Fruit fly (Drosophila melanogaster): ENCODE results near the gene CG34428.
A peak's percentile ranks its signal among the peaks of the same experiment; 100 is the strongest.

CG34428 gene

DNA sequence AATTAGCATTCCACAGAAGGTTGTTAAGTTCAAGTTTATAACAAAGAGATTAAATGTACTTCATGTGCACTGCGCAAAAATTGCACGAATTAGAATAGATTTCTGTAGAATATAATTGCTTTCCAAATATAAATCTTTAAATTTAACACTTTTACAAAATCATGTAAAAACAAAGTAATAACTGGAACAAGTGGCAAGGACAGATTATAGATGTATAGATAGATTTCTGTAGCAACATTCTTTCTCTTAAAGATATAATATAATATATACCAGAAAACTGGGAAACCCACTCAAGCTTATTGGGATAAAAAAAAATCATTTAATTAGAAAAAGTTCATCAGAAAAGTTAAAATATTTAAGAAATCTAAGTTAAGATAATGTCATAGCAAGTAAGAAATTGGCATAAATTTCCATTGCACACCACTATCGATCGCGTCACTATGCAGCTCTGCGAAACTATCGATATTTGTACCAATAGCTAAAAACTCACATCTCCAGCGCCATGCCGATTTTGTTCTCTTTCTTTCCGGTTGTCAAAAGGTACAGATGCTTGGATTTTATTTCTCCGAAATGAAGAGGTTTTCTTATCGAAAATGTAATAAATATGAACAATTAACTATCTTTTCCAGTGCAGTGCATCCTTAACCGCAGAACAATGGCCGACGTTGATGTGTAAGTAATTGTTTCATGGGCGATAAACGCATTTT, 38.6 kb upstream of the CG34428 start, which contains the start of gene RpS12 (continued):
- peak; percentile 51 for TF ChIP-seq D19B (GFP tag; optimal IDR thresholded peaks at IDR 0.05)
- TF ChIP-seq Atf-2 (GFP tag; optimal IDR thresholded peaks at IDR 0.05), result peak; percentile 65
- peak; percentile 36; the same call in 1 of the 2 replicates for TF ChIP-seq CG6689 (GFP tag; IDR thresholded peaks at IDR 0.05)
- peak; percentile 70 for TF ChIP-seq CG7839 (tag; optimal IDR thresholded peaks at IDR 0.05)
- TF ChIP-seq CG17802 (tag; optimal IDR thresholded peaks at IDR 0.05), result peak; percentile 82
- no peak for TF ChIP-seq CG17612 (GFP tag; IDR thresholded peaks at IDR 0.05)
- TF ChIP-seq jing (GFP tag; optimal IDR thresholded peaks at IDR 0.05), result peak; percentile 22
- peak; percentile 57 for TF ChIP-seq seq (GFP tag; IDR thresholded peaks at IDR 0.05)
- peak; percentile 76 for TF ChIP-seq emc (GFP tag; optimal IDR thresholded peaks at IDR 0.05)
- 0 out of 3 replicates have a peak, but pooled peaks have one; percentile 5 for TF ChIP-seq C15 (GFP tag; IDR thresholded peaks at IDR 0.05)
- TF ChIP-seq Nf-YA (GFP tag; IDR thresholded peaks at IDR 0.05), result peak; percentile 58
- TF ChIP-seq trh (GFP tag; optimal IDR thresholded peaks at IDR 0.05), result peak; percentile 61
- peak; percentile 88 for TF ChIP-seq wek (GFP tag; optimal IDR thresholded peaks at IDR 0.05)
- TF ChIP-seq CG18476 (GFP tag; optimal IDR thresholded peaks at IDR 0.05), result no peak
- TF ChIP-seq CG6813 (GFP tag; optimal IDR thresholded peaks at IDR 0.05), result peak; percentile 87
- TF ChIP-seq Neu2 (GFP tag; optimal IDR thresholded peaks at IDR 0.05; ENCODE audit: borderline replicate concordance), result peak; percentile 21
- TF ChIP-seq CG2712 (tag; optimal IDR thresholded peaks at IDR 0.05), result peak; percentile 43
- TF ChIP-seq twi (tag; optimal IDR thresholded peaks at IDR 0.05), result peak; percentile 24
- TF ChIP-seq CHES-1-like (GFP tag; optimal IDR thresholded peaks at IDR 0.05), result peak; percentile 82
- TF ChIP-seq gt (GFP tag; IDR thresholded peaks at IDR 0.05), result no peak
- TF ChIP-seq CG11696 (GFP tag; IDR thresholded peaks at IDR 0.05), result no peak
- peak; percentile 72 for TF ChIP-seq kah (GFP tag; optimal IDR thresholded peaks at IDR 0.05)
- peak; percentile 36; the same call in 1 of the 2 replicates for TF ChIP-seq CG43689 (GFP tag; IDR thresholded peaks at IDR 0.05)
- peak; percentile 57 for TF ChIP-seq wdn (GFP tag; IDR thresholded peaks at IDR 0.05)
- peak; percentile 77 for TF ChIP-seq CG12104 (GFP tag; optimal IDR thresholded peaks at IDR 0.05)
- TF ChIP-seq run (tag; optimal IDR thresholded peaks at IDR 0.05), result peak; percentile 19
- TF ChIP-seq CG14014 (GFP tag; IDR thresholded peaks at IDR 0.05), result peak; percentile 79
- TF ChIP-seq wor (GFP tag; IDR thresholded peaks at IDR 0.05), result peak; percentile 37
- TF ChIP-seq CG7372 (GFP tag; IDR thresholded peaks at IDR 0.05), result peak; percentile 68
- peak; percentile 60 for TF ChIP-seq Bteb2 (GFP tag; optimal IDR thresholded peaks at IDR 0.05)
- TF ChIP-seq gsb (GFP tag; IDR thresholded peaks at IDR 0.05), result peak; percentile 50; the same call in 1 of the 2 replicates
- peak; percentile 74 for TF ChIP-seq Aef1 (GFP tag; IDR thresholded peaks at IDR 0.05)
- peak; percentile 72 for TF ChIP-seq CG12744 (GFP tag; optimal IDR thresholded peaks at IDR 0.05)
- peak; percentile 61 for TF ChIP-seq CG10321 (GFP tag; IDR thresholded peaks at IDR 0.05)
- TF ChIP-seq Dip3 (GFP tag; optimal IDR thresholded peaks at IDR 0.05), result peak; percentile 68
- no peak for TF ChIP-seq Gsc (GFP tag; IDR thresholded peaks at IDR 0.05)
- TF ChIP-seq Lpt (GFP tag; optimal IDR thresholded peaks at IDR 0.05), result no peak
- TF ChIP-seq sisA (GFP tag; IDR thresholded peaks at IDR 0.05), result peak; percentile 58
- no peak for TF ChIP-seq Dip2 (GFP tag; IDR thresholded peaks at IDR 0.05)
- TF ChIP-seq CG12155 (GFP tag; optimal IDR thresholded peaks at IDR 0.05), result peak; percentile 30
- 0 out of 2 replicates have a peak, but pooled peaks have one; percentile 31 for TF ChIP-seq CG32767 (GFP tag; IDR thresholded peaks at IDR 0.05)
- TF ChIP-seq CG10147 (GFP tag; optimal IDR thresholded peaks at IDR 0.05), result peak; percentile 28
- no peak for TF ChIP-seq yki (optimal IDR thresholded peaks at IDR 0.05)
- TF ChIP-seq shn (GFP tag; optimal IDR thresholded peaks at IDR 0.05), result peak; percentile 83
- peak; percentile 65 to 70 for TF ChIP-seq Pdp1 (GFP tag; optimal IDR thresholded peaks at IDR 0.05)
- peak; percentile 82 for TF ChIP-seq CG32532 (GFP tag; IDR thresholded peaks at IDR 0.05)
- peak; percentile 87 for TF ChIP-seq CG18619 (GFP tag; optimal IDR thresholded peaks at IDR 0.05)
- TF ChIP-seq Hr51 (GFP tag; optimal IDR thresholded peaks at IDR 0.05), result peak; percentile 56 to 74
- TF ChIP-seq CG4730 (GFP tag; IDR thresholded peaks at IDR 0.05), result peak; percentile 48
- TF ChIP-seq Vsx1 (GFP tag; optimal IDR thresholded peaks at IDR 0.05), result peak; percentile 71

Data from whole organism, embryonic.